Worm (Caenorhabditis elegans): ENCODE measurements around the gene Y38C1AA.6.

DNA sequence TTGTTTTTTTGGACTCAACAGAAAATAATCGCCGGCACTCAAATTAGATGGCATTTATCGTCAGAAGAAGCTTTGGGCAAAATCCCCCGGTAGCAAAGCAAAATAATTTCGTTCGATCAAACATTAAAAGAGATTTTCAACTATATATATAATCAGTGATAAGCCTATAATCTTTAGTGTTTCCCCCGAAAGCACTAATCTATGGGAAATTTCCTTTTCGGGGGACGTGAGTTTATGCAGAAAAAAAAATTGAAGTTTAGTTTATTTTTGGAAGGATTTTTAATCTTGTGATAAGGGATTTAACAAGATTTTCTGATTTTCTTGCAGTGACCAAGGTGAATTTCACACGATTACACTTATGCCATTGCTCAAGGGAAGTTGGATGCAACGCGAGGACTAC is 28.7 kb upstream of the Y38C1AA.6 start:
- TF ChIP-seq unc-39 (tag; optimal IDR thresholded peaks at IDR 0.05) = no peak
- TF ChIP-seq tbx-8 (GFP tag; optimal IDR thresholded peaks at IDR 0.05) = no peak
- no peak for TF ChIP-seq ces-1 (GFP tag; optimal IDR thresholded peaks at IDR 0.05)
- TF ChIP-seq blmp-1 (tag; optimal IDR thresholded peaks at IDR 0.05) = no peak
- no peak for TF ChIP-seq lsy-2 (tag; optimal IDR thresholded peaks at IDR 0.05)
- no peak for TF ChIP-seq nhr-12 (tag; optimal IDR thresholded peaks at IDR 0.05)
- TF ChIP-seq ztf-11 (tag; optimal IDR thresholded peaks at IDR 0.05) = no peak
- TF ChIP-seq nhr-76 (tag; optimal IDR thresholded peaks at IDR 0.05) = no peak
- no peak for TF ChIP-seq elt-1 (tag; optimal IDR thresholded peaks at IDR 0.05; ENCODE audit: borderline replicate concordance, insufficient read depth)
- TF ChIP-seq snpc-4 (tag; optimal IDR thresholded peaks at IDR 0.05) = no peak
- TF ChIP-seq nhr-237 (tag; optimal IDR thresholded peaks at IDR 0.05) = no peak
